Worm (Caenorhabditis elegans) whole organism, L4/young adult: Measurements from ENCODE around the gene tag-89.

ENCODE experiments used
- W03F9.2 ChIP-seq: fragments of 150-350 bp; optimal IDR thresholded peaks from 2 replicates; lab custom pipeline; 2014; ENCODE audit warnings: missing biosample characterization, missing genetic modification characterization
- dao-5 ChIP-seq: sonication (generic microtip); optimal IDR thresholded peaks from 2 replicates; lab custom pipeline; 2016; ENCODE audit warnings: missing genotype, missing genetic modification characterization, moderate library complexity, missing compliant biosample characterization
- him-1 ChIP-seq: sonication (generic microtip); optimal IDR thresholded peaks from 2 replicates; lab custom pipeline; 2016; ENCODE audit warnings: missing genotype, missing genetic modification reagents, missing genetic modification characterization, missing compliant biosample characterization

The tag-89 gene

ce11 chrIV:11431448-11431847, 37.1 kb downstream of the tag-89 start:
- no peak for TF ChIP-seq W03F9.2 (tag; lab: Kevin White, UChicago)
- no peak for TF ChIP-seq him-1 (tag; lab: Kevin White, UChicago)
- TF ChIP-seq dao-5 (tag; lab: Kevin White, UChicago): no peak

ce11 chrIV:11433709-11434108, 39.4 kb downstream of the tag-89 start:
- TF ChIP-seq dao-5 (tag; lab: Kevin White, UChicago) (no peak), W03F9.2 (tag; lab: Kevin White, UChicago) (peak; percentile 46), him-1 (tag; lab: Kevin White, UChicago) (peak; percentile 26)

ce11 chrIV:11434575-11434974, 40.2 kb downstream of the tag-89 start:
- TF ChIP-seq him-1 (tag; lab: Kevin White, UChicago): no peak
- no peak for TF ChIP-seq W03F9.2 (tag; lab: Kevin White, UChicago)
- TF ChIP-seq dao-5 (tag; lab: Kevin White, UChicago): no peak

- TF ChIP-seq him-1 (tag; lab: Kevin White, UChicago) (no peak), W03F9.2 (tag; lab: Kevin White, UChicago) (no peak), dao-5 (tag; lab: Kevin White, UChicago) (no peak)
These were observed 41.4 kb downstream of the tag-89 start for ce11 chrIV:11435761-11436160.

- TF ChIP-seq dao-5 (tag; lab: Kevin White, UChicago): no peak
- TF ChIP-seq W03F9.2 (tag; lab: Kevin White, UChicago): no peak
- TF ChIP-seq him-1 (tag; lab: Kevin White, UChicago): no peak
These were observed 43.9 kb downstream of the tag-89 start for ce11 chrIV:11438255-11438654.
